Fruit fly (Drosophila melanogaster) whole organism, embryonic: ENCODE results near the gene Nmt.

Experiments
- CG10267 ChIP-seq: fragments of 200-800 bp; sonication (Bioruptor generic); optimal IDR thresholded peaks from 2 replicates; lab custom pipeline; 2018; ENCODE audit warnings: missing biosample characterization, mild to moderate bottlenecking, missing genetic modification characterization, moderate library complexity
- CG11696 ChIP-seq: fragments of 200-800 bp; sonication (Bioruptor generic); IDR thresholded peaks from 2 replicates; pipeline ENCODE4 v1.3.6; 2022; ENCODE audit warnings: missing biosample characterization, missing genetic modification characterization
- CG12236 ChIP-seq: fragments of 200-800 bp; sonication (Bioruptor generic); optimal IDR thresholded peaks from 2 replicates; lab custom pipeline; 2016; ENCODE audit warnings: missing biosample characterization, missing genetic modification characterization
- CG13424 ChIP-seq: fragments of 200-800 bp; sonication (Bioruptor generic); optimal IDR thresholded peaks from 2 replicates; lab custom pipeline; 2019; ENCODE audit warnings: missing biosample characterization, mild to moderate bottlenecking, missing genetic modification characterization, moderate library complexity
- CG14965 ChIP-seq: fragments of 200-800 bp; sonication (Bioruptor generic); optimal IDR thresholded peaks from 2 replicates; lab custom pipeline; 2016; ENCODE audit warnings: missing biosample characterization, missing genetic modification characterization, borderline replicate concordance
- CG15514 ChIP-seq: fragments of 200-800 bp; sonication (Bioruptor generic); optimal IDR thresholded peaks from 3 replicates; lab custom pipeline; 2017; ENCODE audit warnings: missing biosample characterization, missing genetic modification characterization, mild to moderate bottlenecking, moderate library complexity, missing genetic modification reagents
- CG2116 ChIP-seq: fragments of 200-800 bp; sonication (Bioruptor generic); optimal IDR thresholded peaks from 3 replicates; lab custom pipeline; 2018; ENCODE audit warnings: missing biosample characterization, mild to moderate bottlenecking, missing genetic modification characterization
- CG33557 ChIP-seq: fragments of 200-800 bp; sonication (Bioruptor generic); optimal IDR thresholded peaks from 2 replicates; lab custom pipeline; 2019; ENCODE audit warnings: missing biosample characterization, mild to moderate bottlenecking, missing genetic modification characterization, moderate library complexity
- CG4424 ChIP-seq: fragments of 200-800 bp; sonication (Bioruptor generic); optimal IDR thresholded peaks from 3 replicates; lab custom pipeline; 2016; ENCODE audit warnings: missing biosample characterization, missing genetic modification characterization
- CG4730 ChIP-seq: fragments of 200-800 bp; sonication (Bioruptor generic); IDR thresholded peaks from 2 replicates; pipeline ENCODE4 v1.3.6; 2022; ENCODE audit warnings: missing biosample characterization, missing genetic modification characterization
- CG6791 ChIP-seq: fragments of 200-800 bp; sonication (Bioruptor generic); IDR thresholded peaks from 3 replicates; pipeline ENCODE4 v1.3.6; 2022; ENCODE audit warnings: missing biosample characterization, missing genetic modification characterization; ENCODE audit not compliant: partially characterized antibody
- CG7786 ChIP-seq: fragments of 200-800 bp; sonication (Bioruptor generic); optimal IDR thresholded peaks from 2 replicates; lab custom pipeline; 2016; ENCODE audit warnings: missing biosample characterization, missing genetic modification characterization
- CG7963 ChIP-seq: fragments of 200-800 bp; sonication (Bioruptor generic); IDR thresholded peaks from 3 replicates; pipeline ENCODE4 v1.3.6; 2022; ENCODE audit warnings: missing biosample characterization, missing genetic modification characterization; ENCODE audit not compliant: partially characterized antibody
- CG7987 ChIP-seq: fragments of 200-800 bp; sonication (Bioruptor generic); optimal IDR thresholded peaks from 2 replicates; lab custom pipeline; 2018; ENCODE audit warnings: missing biosample characterization, mild to moderate bottlenecking, missing genetic modification characterization, moderate library complexity
- CG8765 ChIP-seq: fragments of 200-800 bp; sonication (Bioruptor generic); IDR thresholded peaks from 2 replicates; pipeline ENCODE4 v1.3.6; 2022; ENCODE audit warnings: missing biosample characterization, missing genetic modification characterization
- CG9876 ChIP-seq: fragments of 200-800 bp; sonication (Bioruptor generic); optimal IDR thresholded peaks from 2 replicates; lab custom pipeline; 2016; ENCODE audit warnings: missing biosample characterization, missing genetic modification characterization
- ERR ChIP-seq: fragments of 200-800 bp; sonication (Bioruptor generic); optimal IDR thresholded peaks from 2 replicates; lab custom pipeline; 2016; ENCODE audit warnings: missing biosample characterization, missing genetic modification characterization
- Eip74EF ChIP-seq, 2 experiments: fragments of 200-800 bp in 1 of 2; fragments of >200 bp in 1 of 2; sonication (Bioruptor generic) in 1 of 2; optimal IDR thresholded peaks; 2 replicates each; lab custom pipeline; 2017 to 2019; ENCODE audit warnings: missing biosample characterization in 2 of 2, missing genetic modification characterization in 2 of 2, mild to moderate bottlenecking in 1 of 2, moderate library complexity in 1 of 2
- Hey ChIP-seq: fragments of 200-800 bp; sonication (Bioruptor generic); optimal IDR thresholded peaks from 3 replicates; lab custom pipeline; 2018; ENCODE audit warnings: missing biosample characterization, mild to moderate bottlenecking, missing genetic modification characterization
- Hr3 ChIP-seq: fragments of 200-800 bp; sonication (Bioruptor generic); optimal IDR thresholded peaks from 3 replicates; lab custom pipeline; 2016; ENCODE audit warnings: missing biosample characterization, missing genetic modification characterization
- Hr51 ChIP-seq, 2 experiments: fragments of 200-800 bp; sonication (Bioruptor generic); optimal IDR thresholded peaks; 2 replicates in 1 of 2; 3 replicates in 1 of 2; lab custom pipeline; 2016 to 2018; ENCODE audit warnings: missing biosample characterization in 2 of 2, missing genetic modification characterization in 2 of 2, mild to moderate bottlenecking in 1 of 2, moderate library complexity in 1 of 2
- Oaz ChIP-seq: fragments of 200-800 bp; sonication (Bioruptor generic); IDR thresholded peaks from 2 replicates; pipeline ENCODE4 v1.3.6; 2022; ENCODE audit warnings: missing biosample characterization, missing genetic modification characterization
- PHDP ChIP-seq: fragments of 200-800 bp; sonication (Bioruptor generic); optimal IDR thresholded peaks from 3 replicates; lab custom pipeline; 2018; ENCODE audit warnings: missing biosample characterization, mild to moderate bottlenecking, missing genetic modification characterization, moderate library complexity
- Scr ChIP-seq: fragments of 200-800 bp; sonication (Bioruptor generic); IDR thresholded peaks from 2 replicates; pipeline ENCODE4 v1.3.6; 2022; ENCODE audit warnings: missing biosample characterization, missing genetic modification characterization; ENCODE audit not compliant: partially characterized antibody
- Sin3A ChIP-seq: fragments of >200 bp; optimal IDR thresholded peaks from 2 replicates; lab custom pipeline; 2018
- ac ChIP-seq: fragments of 200-800 bp; sonication (Bioruptor generic); optimal IDR thresholded peaks from 3 replicates; lab custom pipeline; 2017; ENCODE audit warnings: missing biosample characterization, mild to moderate bottlenecking, missing genetic modification characterization
- bcd ChIP-seq: fragments of 200-800 bp; sonication (Bioruptor generic); optimal IDR thresholded peaks from 2 replicates; lab custom pipeline; 2017; ENCODE audit warnings: missing biosample characterization, mild to moderate bottlenecking, missing genetic modification characterization
- btn ChIP-seq: fragments of 200-800 bp; sonication (Bioruptor generic); optimal IDR thresholded peaks from 2 replicates; lab custom pipeline; 2016; ENCODE audit warnings: missing biosample characterization, missing genetic modification characterization
- chn ChIP-seq: fragments of 200-800 bp; sonication (Bioruptor generic); optimal IDR thresholded peaks from 2 replicates; lab custom pipeline; 2016; ENCODE audit warnings: missing biosample characterization, missing genetic modification characterization
- dati ChIP-seq: fragments of 200-800 bp; sonication (Bioruptor generic); IDR thresholded peaks from 2 replicates; pipeline ENCODE4 v1.3.6; 2022; ENCODE audit warnings: missing biosample characterization, missing genetic modification characterization
- fd64A ChIP-seq: fragments of 200-800 bp; sonication (Bioruptor generic); optimal IDR thresholded peaks from 3 replicates; lab custom pipeline; 2018; ENCODE audit warnings: missing biosample characterization, mild to moderate bottlenecking, missing genetic modification characterization
- gem ChIP-seq: fragments of 200-800 bp; sonication (Bioruptor generic); optimal IDR thresholded peaks from 2 replicates; lab custom pipeline; 2019; ENCODE audit warnings: missing biosample characterization, mild to moderate bottlenecking, missing genetic modification characterization, moderate library complexity
- hb ChIP-seq: fragments of 200-800 bp; sonication (Bioruptor generic); IDR thresholded peaks from 3 replicates; pipeline ENCODE4 v1.3.6; 2022; ENCODE audit warnings: missing biosample characterization, missing genetic modification characterization; ENCODE audit not compliant: partially characterized antibody
- jumu ChIP-seq: fragments of 200-800 bp; sonication (Bioruptor generic); optimal IDR thresholded peaks from 3 replicates; lab custom pipeline; 2016; ENCODE audit warnings: missing biosample characterization, missing genetic modification characterization
- kah ChIP-seq: fragments of 200-800 bp; sonication (Bioruptor generic); optimal IDR thresholded peaks from 2 replicates; lab custom pipeline; 2018; ENCODE audit warnings: missing biosample characterization, mild to moderate bottlenecking, missing genetic modification characterization
- kay ChIP-seq: fragments of 200-800 bp; sonication (Bioruptor generic); optimal IDR thresholded peaks from 2 replicates; lab custom pipeline; 2016; ENCODE audit warnings: missing biosample characterization, missing genetic modification characterization
- pb ChIP-seq: fragments of 200-800 bp; sonication (Bioruptor generic); optimal IDR thresholded peaks from 3 replicates; lab custom pipeline; 2016; ENCODE audit warnings: missing biosample characterization, missing genetic modification characterization
- psq ChIP-seq: fragments of 200-800 bp; sonication (Bioruptor generic); optimal IDR thresholded peaks from 2 replicates; lab custom pipeline; 2017; ENCODE audit warnings: missing biosample characterization, missing genetic modification characterization
- sens-2 ChIP-seq: fragments of 200-800 bp; sonication (Bioruptor generic); IDR thresholded peaks from 2 replicates; pipeline ENCODE4 v1.3.6; 2022; ENCODE audit warnings: missing biosample characterization, missing genetic modification characterization
- shn ChIP-seq: fragments of 200-800 bp; sonication (Bioruptor generic); optimal IDR thresholded peaks from 3 replicates; lab custom pipeline; 2016; ENCODE audit warnings: missing biosample characterization, missing genetic modification characterization
- sr ChIP-seq: fragments of 200-800 bp; sonication (Bioruptor generic); IDR thresholded peaks from 3 replicates; pipeline ENCODE4 v1.3.6; 2022; ENCODE audit warnings: missing biosample characterization, missing genetic modification characterization
- ssp ChIP-seq: fragments of 200-800 bp; sonication (Bioruptor generic); IDR thresholded peaks from 2 replicates; pipeline ENCODE4 v1.3.6; 2022; ENCODE audit warnings: missing biosample characterization, missing genetic modification characterization
- stwl ChIP-seq: fragments of 200-800 bp; sonication (Bioruptor generic); optimal IDR thresholded peaks from 3 replicates; lab custom pipeline; 2018; ENCODE audit warnings: missing biosample characterization, mild to moderate bottlenecking, missing genetic modification characterization, moderate library complexity
- tio ChIP-seq: fragments of 200-800 bp; sonication (Bioruptor generic); optimal IDR thresholded peaks from 2 replicates; lab custom pipeline; 2017; ENCODE audit warnings: missing biosample characterization, missing genetic modification characterization, inconsistent platforms
- tna ChIP-seq: fragments of 200-800 bp; sonication (Bioruptor generic); IDR thresholded peaks from 2 replicates; pipeline ENCODE4 v1.3.6; 2022; ENCODE audit warnings: missing biosample characterization, missing genetic modification characterization; ENCODE audit not compliant: partially characterized antibody
- twi ChIP-seq: fragments of 200-800 bp; optimal IDR thresholded peaks from 2 replicates; lab custom pipeline; 2019; ENCODE audit warnings: missing biosample characterization, mild to moderate bottlenecking, missing genetic modification characterization, moderate library complexity
- tx ChIP-seq: fragments of 200-800 bp; sonication (Bioruptor generic); optimal IDR thresholded peaks from 2 replicates; lab custom pipeline; 2016; ENCODE audit warnings: missing biosample characterization, missing genetic modification characterization
- vfl ChIP-seq: fragments of 200-800 bp; sonication (Bioruptor generic); optimal IDR thresholded peaks from 2 replicates; lab custom pipeline; 2016; ENCODE audit warnings: missing biosample characterization, missing genetic modification characterization
- z ChIP-seq: fragments of 200-800 bp; sonication (Bioruptor generic); IDR thresholded peaks from 3 replicates; pipeline ENCODE4 v1.3.6; 2022; ENCODE audit warnings: missing biosample characterization, missing genetic modification characterization
- zf30C ChIP-seq: fragments of 200-800 bp; sonication (Bioruptor generic); optimal IDR thresholded peaks from 3 replicates; lab custom pipeline; 2018; ENCODE audit warnings: missing biosample characterization, mild to moderate bottlenecking, missing genetic modification characterization

The Nmt gene

DNA sequence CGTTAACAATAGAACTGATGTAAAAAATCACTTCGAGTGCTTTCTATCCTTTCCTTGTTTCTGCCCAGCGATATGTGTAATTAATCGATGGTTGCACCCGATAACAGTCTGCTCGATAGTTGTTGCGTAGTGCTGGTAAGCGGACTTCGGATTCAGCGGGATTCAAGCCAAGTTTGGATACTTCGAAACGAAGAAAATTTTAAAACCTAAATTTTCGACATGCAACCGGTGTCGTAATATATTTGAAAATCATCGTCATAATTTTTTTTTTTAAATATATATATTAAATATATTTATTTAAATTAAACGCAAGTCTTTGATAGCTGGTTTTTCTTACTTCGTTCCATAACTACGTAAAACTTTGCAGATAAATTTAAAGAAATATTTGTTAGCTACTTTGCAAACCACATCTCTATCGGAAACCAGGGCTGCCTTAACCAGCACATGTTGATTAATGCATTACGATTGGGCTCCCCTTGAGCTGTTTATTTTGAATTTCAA lies 19.6 kb upstream of the Nmt start, which contains the start of the genes UbcE2M and Dhps (continued):
- TF ChIP-seq CG13424, result peak; percentile 84
- peak; percentile 63; the same call in 2 of the 3 replicates for TF ChIP-seq CG7963 (GFP tag; lab: Robert Waterston, UW)
- TF ChIP-seq twi, result peak; percentile 85
- TF ChIP-seq PHDP, result peak; percentile 70
- no peak for TF ChIP-seq z (GFP tag; lab: Robert Waterston, UW)
- TF ChIP-seq btn, result no peak
- peak; percentile 30 for TF ChIP-seq CG7786 (GFP tag; lab: Kevin White, UChicago)
- TF ChIP-seq CG4730 (GFP tag; lab: Robert Waterston, UW), result peak; percentile 27; the same call in 1 of the 2 replicates
- TF ChIP-seq CG6791 (GFP tag; lab: Robert Waterston, UW), result peak; percentile 82
- no peak for TF ChIP-seq CG12236 (GFP tag; lab: Kevin White, UChicago)
- peak; percentile 81 for TF ChIP-seq stwl (tag; lab: Kevin White, UChicago)
- TF ChIP-seq kah, result peak; percentile 68
- peak; percentile 66 for TF ChIP-seq CG33557 (GFP tag; lab: Kevin White, UChicago)
- TF ChIP-seq gem, result no peak
- no peak for TF ChIP-seq fd64A (GFP tag; lab: Kevin White, UChicago)
- TF ChIP-seq Hr3, result peak; percentile 82
- peak; percentile 2 for TF ChIP-seq CG7987 (GFP tag; lab: Kevin White, UChicago)
- TF ChIP-seq CG9876, result peak; percentile 67
- peak; percentile 24 for TF ChIP-seq shn
- no peak for TF ChIP-seq CG14965 (GFP tag; lab: Kevin White, UChicago)
- TF ChIP-seq Hr51 (GFP tag; optimal IDR thresholded peaks at IDR 0.05; lab: Kevin White, UChicago), result peak in 1 of 2 experiments; percentile 62
- TF ChIP-seq Oaz (GFP tag; lab: Robert Waterston, UW), result no peak; the same call in 1 of the 2 replicates
- TF ChIP-seq chn (GFP tag; lab: Kevin White, UChicago), result peak; percentile 41
- TF ChIP-seq Hey (tag; lab: Kevin White, UChicago), result no peak
- 0 out of 2 replicates have a peak, but pooled peaks have one; percentile 32 for TF ChIP-seq sens-2 (GFP tag; lab: Robert Waterston, UW)
- peak; percentile 65 for TF ChIP-seq CG4424
- peak; percentile 52 for TF ChIP-seq CG8765
- peak; percentile 47 for TF ChIP-seq kay (GFP tag; lab: Kevin White, UChicago)
- peak; percentile 10 for TF ChIP-seq tx (GFP tag; lab: Kevin White, UChicago)
- TF ChIP-seq psq (GFP tag; lab: Kevin White, UChicago), result peak; percentile 54
- peak; percentile 41 for TF ChIP-seq Sin3A (lab: Kevin White, UChicago)
- TF ChIP-seq CG10267, result peak; percentile 95
- peak; percentile 29 for TF ChIP-seq vfl (GFP tag; lab: Kevin White, UChicago)
- no peak for TF ChIP-seq pb (GFP tag; lab: Kevin White, UChicago)
- TF ChIP-seq sr, result no peak
- peak; percentile 74 for TF ChIP-seq ssp
- no peak for TF ChIP-seq tna (GFP tag; lab: Robert Waterston, UW)
- no peak for TF ChIP-seq Eip74EF (GFP tag; optimal IDR thresholded peaks at IDR 0.05; lab: Kevin White, UChicago)
- TF ChIP-seq jumu, result peak; percentile 43
- no peak for TF ChIP-seq ac (GFP tag; lab: Kevin White, UChicago)
- TF ChIP-seq CG11696 (GFP tag; lab: Robert Waterston, UW), result no peak
- no peak for TF ChIP-seq dati (GFP tag; lab: Robert Waterston, UW)
- TF ChIP-seq ERR, result no peak
- peak; percentile 53 for TF ChIP-seq bcd (GFP tag; lab: Kevin White, UChicago)
- TF ChIP-seq CG15514 (GFP tag; lab: Kevin White, UChicago), result peak; percentile 75
- TF ChIP-seq zf30C (GFP tag; lab: Kevin White, UChicago), result no peak
- TF ChIP-seq Scr (GFP tag; lab: Robert Waterston, UW), result peak; percentile 80
- TF ChIP-seq CG2116 (GFP tag; lab: Kevin White, UChicago), result peak; percentile 83
- TF ChIP-seq tio (GFP tag; lab: Kevin White, UChicago), result no peak
- TF ChIP-seq hb (GFP tag; lab: Robert Waterston, UW), result peak; percentile 21; the same call in 2 of the 3 replicates
